Worm (Caenorhabditis elegans) whole organism, L2 larva: ENCODE results near the gene acs-15.
"Not testable (repeated sequence)": the region's sequence is repeated elsewhere in the genome, so short reads cannot be mapped to it uniquely, and the experiment has no call there.

ENCODE experiments used
- C34F6.9 ChIP-seq: fragments of 150-350 bp; optimal IDR thresholded peaks from 2 replicates; lab custom pipeline; 2014; ENCODE audit warnings: missing biosample characterization, missing genetic modification characterization
- R02D3.7 ChIP-seq: fragments of 150-350 bp; optimal IDR thresholded peaks from 2 replicates; lab custom pipeline; 2014; ENCODE audit warnings: missing biosample characterization, missing genetic modification characterization
- Y55F3AM.14 ChIP-seq: fragments of 200-800 bp; sonication (Bioruptor generic); optimal IDR thresholded peaks from 2 replicates; lab custom pipeline; 2018; ENCODE audit warnings: mild to moderate bottlenecking, missing genetic modification characterization, missing compliant biosample characterization
- ZK546.5 ChIP-seq: sonication (generic microtip); optimal IDR thresholded peaks from 2 replicates; lab custom pipeline; 2017; ENCODE audit warnings: missing biosample characterization, missing genetic modification characterization
- alr-1 ChIP-seq: fragments of 150-350 bp; optimal IDR thresholded peaks from 2 replicates; lab custom pipeline; 2014; ENCODE audit warnings: missing biosample characterization, missing genetic modification characterization
- aly-2 ChIP-seq: fragments of 150-350 bp; optimal IDR thresholded peaks from 2 replicates; lab custom pipeline; 2014; ENCODE audit warnings: missing biosample characterization, missing genetic modification characterization
- ama-1 ChIP-seq: fragments of 150-350 bp; optimal IDR thresholded peaks from 2 replicates; lab custom pipeline; 2018; ENCODE audit warnings: inconsistent platforms
- blmp-1 ChIP-seq: sonication (generic microtip); optimal IDR thresholded peaks from 2 replicates; lab custom pipeline; 2017; ENCODE audit warnings: missing genetic modification characterization, mild to moderate bottlenecking, missing compliant biosample characterization, antibody characterized with exemption, moderate library complexity; ENCODE audit not compliant: insufficient read depth
- crh-2 ChIP-seq: sonication (generic microtip); optimal IDR thresholded peaks from 2 replicates; lab custom pipeline; 2017; ENCODE audit warnings: missing biosample characterization, missing genetic modification characterization
- dmd-4 ChIP-seq: sonication (generic microtip); optimal IDR thresholded peaks from 2 replicates; lab custom pipeline; 2017; ENCODE audit warnings: missing biosample characterization, missing genetic modification characterization
- egl-27 ChIP-seq: sonication (generic microtip); optimal IDR thresholded peaks from 3 replicates; lab custom pipeline; 2017; ENCODE audit warnings: missing biosample characterization, missing genetic modification reagents, missing genetic modification characterization
- elt-1 ChIP-seq: fragments of 150-350 bp; optimal IDR thresholded peaks from 2 replicates; lab custom pipeline; 2014; ENCODE audit warnings: missing biosample characterization, missing genetic modification characterization
- elt-3 ChIP-seq: sonication (generic microtip); optimal IDR thresholded peaks from 2 replicates; lab custom pipeline; 2017; ENCODE audit warnings: missing biosample characterization, missing genetic modification characterization
- fos-1 ChIP-seq: fragments of 150-350 bp; optimal IDR thresholded peaks from 2 replicates; lab custom pipeline; 2014; ENCODE audit warnings: missing biosample characterization, missing genetic modification characterization
- gmeb-1 ChIP-seq: fragments of 150-350 bp; optimal IDR thresholded peaks from 2 replicates; lab custom pipeline; 2014; ENCODE audit warnings: missing biosample characterization, missing genetic modification characterization
- lin-39 ChIP-seq: fragments of 150-350 bp; optimal IDR thresholded peaks from 2 replicates; lab custom pipeline; 2014; ENCODE audit warnings: missing biosample characterization, missing genetic modification reagents, missing genetic modification characterization
- lsy-2 ChIP-seq, 2 experiments: fragments of 150-350 bp in 1 of 2; sonication (generic microtip) in 1 of 2; optimal IDR thresholded peaks; 2 replicates each; lab custom pipeline; 2014 to 2017; ENCODE audit warnings: missing biosample characterization in 2 of 2, missing genetic modification characterization in 2 of 2
- mdl-1 ChIP-seq, 2 experiments: fragments of 150-350 bp in 1 of 2; sonication (generic microtip) in 1 of 2; optimal IDR thresholded peaks; 2 replicates each; lab custom pipeline; 2017; ENCODE audit warnings: missing biosample characterization in 2 of 2, missing genetic modification characterization in 2 of 2
- nhr-10 ChIP-seq: sonication (generic microtip); optimal IDR thresholded peaks from 2 replicates; lab custom pipeline; 2017; ENCODE audit warnings: missing biosample characterization, missing genetic modification characterization
- nhr-11 ChIP-seq: fragments of 150-350 bp; optimal IDR thresholded peaks from 2 replicates; lab custom pipeline; 2014; ENCODE audit warnings: missing biosample characterization, missing genetic modification characterization
- nhr-129 ChIP-seq: fragments of 150-350 bp; optimal IDR thresholded peaks from 2 replicates; lab custom pipeline; 2014; ENCODE audit warnings: missing biosample characterization, missing genetic modification characterization
- nhr-237 ChIP-seq: fragments of 150-350 bp; optimal IDR thresholded peaks from 2 replicates; lab custom pipeline; 2014; ENCODE audit warnings: missing biosample characterization, missing genetic modification characterization
- nhr-6 ChIP-seq: fragments of 150-350 bp; optimal IDR thresholded peaks from 2 replicates; lab custom pipeline; 2014; ENCODE audit warnings: missing biosample characterization, missing genetic modification characterization
- nhr-77 ChIP-seq: fragments of 150-350 bp; optimal IDR thresholded peaks from 2 replicates; lab custom pipeline; 2014; ENCODE audit warnings: missing biosample characterization, missing genetic modification characterization
- peb-1 ChIP-seq: fragments of 150-350 bp; optimal IDR thresholded peaks from 2 replicates; lab custom pipeline; 2014; ENCODE audit warnings: missing biosample characterization, missing genetic modification characterization
- sem-4 ChIP-seq: fragments of 150-350 bp; optimal IDR thresholded peaks from 2 replicates; lab custom pipeline; 2014; ENCODE audit warnings: missing biosample characterization, missing genetic modification reagents, missing genetic modification characterization
- sma-3 ChIP-seq: sonication (generic microtip); optimal IDR thresholded peaks from 2 replicates; lab custom pipeline; 2016; ENCODE audit warnings: missing genetic modification reagents, missing genetic modification characterization, missing compliant biosample characterization
- sma-9 ChIP-seq, 2 experiments: fragments of 150-350 bp in 1 of 2; sonication (generic microtip) in 1 of 2; optimal IDR thresholded peaks; 2 replicates each; lab custom pipeline; 2014 to 2016; ENCODE audit warnings: missing genetic modification characterization in 2 of 2, mild to moderate bottlenecking in 1 of 2, missing biosample characterization in 1 of 2, missing compliant biosample characterization in 1 of 2, missing genetic modification reagents in 1 of 2, moderate library complexity in 1 of 2
- snpc-4 ChIP-seq: fragments of 150-350 bp; optimal IDR thresholded peaks from 2 replicates; lab custom pipeline; 2014; ENCODE audit warnings: missing biosample characterization, missing genetic modification characterization
- ztf-1 ChIP-seq: fragments of 200-800 bp; sonication (Bioruptor generic); conservative IDR thresholded peaks from 2 replicates; pipeline ENCODE4 v1.3.6; 2022; ENCODE audit warnings: missing genetic modification characterization, missing compliant biosample characterization
- ztf-11 ChIP-seq: sonication (generic microtip); optimal IDR thresholded peaks from 2 replicates; lab custom pipeline; 2017; ENCODE audit warnings: missing biosample characterization, missing genetic modification characterization
- ztf-4 ChIP-seq: fragments of 150-350 bp; optimal IDR thresholded peaks from 2 replicates; lab custom pipeline; 2014; ENCODE audit warnings: missing biosample characterization, missing genetic modification characterization

The acs-15 gene

ce11 chrII:966962-967361 lies 34.1 kb downstream of the acs-15 start, which contains the start of gene fbxc-18:
TSS of gene fbxc-18 (minus strand) at chrII:967062.
- not testable (repeated sequence) for TF ChIP-seq ztf-11, snpc-4, nhr-129 (tag; lab: Kevin White, UChicago)

DNA sequence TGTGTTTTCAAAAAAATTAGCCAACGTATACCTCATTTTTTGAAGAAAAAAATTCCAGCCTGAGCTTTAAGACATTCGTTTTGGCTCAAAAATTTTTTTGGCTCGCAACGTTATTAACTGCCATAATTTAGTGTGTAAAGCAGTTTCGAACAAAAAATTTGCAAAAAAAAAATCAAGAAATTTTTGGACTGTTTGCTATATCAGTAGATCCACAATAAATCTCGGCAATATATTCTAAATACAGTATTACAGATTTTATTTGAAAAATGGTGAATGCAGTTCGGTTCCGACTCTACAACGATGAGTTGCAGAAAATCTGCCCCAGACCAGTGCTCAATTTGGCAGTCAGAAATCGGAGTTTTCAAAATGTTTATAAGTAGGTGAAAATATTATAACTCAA lies 35.3 kb downstream of the acs-15 start, which contains the start of gene C32B5.6:
C32B5.6 (plus strand) TSS at position 301 of the 400 bp plus-strand sequence.
- TF ChIP-seq nhr-6 (tag; lab: Kevin White, UChicago); ztf-4; lin-39 (tag; lab: Kevin White, UChicago): not testable (repeated sequence)

- no peak for TF ChIP-seq egl-27 (tag; lab: Kevin White, UChicago)
- TF ChIP-seq nhr-77 (tag; lab: Kevin White, UChicago): no peak
- no peak for TF ChIP-seq ztf-4
- TF ChIP-seq sma-3: no peak
- TF ChIP-seq, all 48 proteins: peak for 0
Observed at ce11 chrII:972850-973249, 40.0 kb downstream of the acs-15 start, which contains the start of gene C32B5.15. TSS of gene C32B5.15 (minus strand) at chrII:972950.

DNA sequence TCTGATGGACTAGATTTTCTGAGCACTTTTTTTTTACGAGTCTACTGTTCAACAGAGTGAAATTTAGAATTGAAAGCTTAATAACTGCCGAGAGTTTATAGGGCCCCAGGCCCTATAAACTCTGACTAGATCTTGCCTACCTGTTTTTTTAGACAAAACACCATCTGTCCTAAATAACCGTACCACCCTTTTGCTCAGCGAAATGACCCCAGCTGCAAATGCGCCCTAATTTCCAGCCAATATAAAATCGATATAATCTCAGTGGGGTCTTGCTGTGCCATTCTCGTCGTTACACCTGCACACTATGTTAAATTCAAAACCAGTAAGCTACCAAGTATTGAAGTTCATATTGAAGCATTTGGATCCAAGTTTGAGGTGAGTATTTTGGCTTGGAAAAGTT lies 41.2 kb downstream of the acs-15 start, which contains the start of gene fbxc-14:
fbxc-14 (plus strand) TSS at position 301 of the 400 bp plus-strand sequence.
- TF ChIP-seq ama-1 (lab: Kevin White, UChicago) (no peak), alr-1 (tag; lab: Kevin White, UChicago) (no peak), nhr-237 (tag; lab: Kevin White, UChicago) (no peak), C34F6.9 (tag; lab: Kevin White, UChicago) (no peak), sma-3 (no peak), ztf-4 (no peak), nhr-77 (tag; lab: Kevin White, UChicago) (no peak), mdl-1 (tag; optimal IDR thresholded peaks at IDR 0.05; lab: Kevin White, UChicago) (no peak), elt-1 (tag; lab: Kevin White, UChicago) (no peak)
- TF ChIP-seq, all 48 proteins: peak for 0

- TF ChIP-seq sma-9 (GFP tag; optimal IDR thresholded peaks at IDR 0.05; lab: Kevin White, UChicago) (no peak), sma-9 (tag; optimal IDR thresholded peaks at IDR 0.05; lab: Kevin White, UChicago) (no peak), peb-1 (no peak), nhr-129 (tag; lab: Kevin White, UChicago) (no peak), fos-1 (tag; lab: Kevin White, UChicago) (no peak), elt-3 (tag; lab: Kevin White, UChicago) (no peak), blmp-1 (no peak), Y55F3AM.14 (GFP tag; lab: Kevin White, UChicago) (no peak), sem-4 (tag; lab: Kevin White, UChicago) (no peak), nhr-6 (tag; lab: Kevin White, UChicago) (no peak), ztf-1 (no peak), nhr-11 (tag; lab: Kevin White, UChicago) (no peak), R02D3.7 (tag; lab: Kevin White, UChicago) (no peak), nhr-237 (tag; lab: Kevin White, UChicago) (no peak), dmd-4 (tag; lab: Kevin White, UChicago) (no peak), lsy-2 (tag; optimal IDR thresholded peaks at IDR 0.05; lab: Kevin White, UChicago) (no peak)
Observed at ce11 chrII:979135-979534, 46.3 kb downstream of the acs-15 start, which contains the start of the genes fbxc-17 and fbxc-15. TSS of gene fbxc-17 (minus strand) at chrII:979235. TSS of gene fbxc-15 (plus strand) at chrII:979423.

DNA sequence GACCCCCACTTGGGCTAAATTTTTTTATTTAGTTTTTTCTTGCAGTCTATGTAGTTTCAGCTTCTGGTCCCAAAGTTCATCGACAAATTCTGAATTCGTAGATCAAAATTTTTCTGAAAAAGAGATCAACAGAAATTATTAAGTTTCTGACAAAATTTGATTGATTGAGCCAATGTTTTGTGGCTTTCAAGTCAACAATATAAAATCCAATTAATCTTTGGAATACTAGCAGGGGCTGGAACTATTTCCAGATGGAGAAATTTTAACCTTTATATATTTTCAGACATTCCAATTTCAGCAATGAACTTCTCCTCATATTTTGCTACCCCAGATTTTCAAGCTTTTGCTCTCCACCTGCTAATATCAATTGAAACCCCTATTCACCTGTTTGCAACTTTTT lies 50.0 kb downstream of the acs-15 start, which contains the start of gene srh-274:
srh-274 (plus strand) TSS at position 301 of the 400 bp plus-strand sequence.
- TF ChIP-seq mdl-1 (tag; optimal IDR thresholded peaks at IDR 0.05; lab: Kevin White, UChicago) (no peak), fos-1 (tag; lab: Kevin White, UChicago) (no peak), elt-1 (tag; lab: Kevin White, UChicago) (no peak), nhr-77 (tag; lab: Kevin White, UChicago) (no peak), nhr-10 (tag; lab: Kevin White, UChicago) (no peak), crh-2 (tag; lab: Kevin White, UChicago) (no peak), sma-3 (no peak), ztf-1 (no peak), ZK546.5 (tag; lab: Kevin White, UChicago) (no peak), gmeb-1 (tag; lab: Kevin White, UChicago) (no peak), aly-2 (no peak)
